Fruit fly (Drosophila melanogaster) whole organism, embryonic: ENCODE data around the gene Cwc25.

Experiments
- Atf6 ChIP-seq: fragments of 200-800 bp; sonication (Bioruptor generic); IDR thresholded peaks from 2 replicates; pipeline ENCODE4 v1.3.6; 2022; ENCODE audit warnings: missing biosample characterization, missing genetic modification characterization
- CG10147 ChIP-seq: fragments of 200-800 bp; sonication (Bioruptor generic); optimal IDR thresholded peaks from 2 replicates; lab custom pipeline; 2019; ENCODE audit warnings: missing biosample characterization, mild to moderate bottlenecking, missing genetic modification characterization, moderate library complexity
- CG12299 ChIP-seq: fragments of 200-800 bp; sonication (Bioruptor generic); optimal IDR thresholded peaks from 2 replicates; lab custom pipeline; 2018; ENCODE audit warnings: missing biosample characterization, mild to moderate bottlenecking, missing genetic modification characterization
- CG12769 ChIP-seq: fragments of 200-800 bp; sonication (Bioruptor generic); optimal IDR thresholded peaks from 2 replicates; lab custom pipeline; 2019; ENCODE audit warnings: missing biosample characterization, mild to moderate bottlenecking, missing genetic modification characterization, moderate library complexity
- CG1529 ChIP-seq: fragments of 200-800 bp; sonication (Bioruptor generic); optimal IDR thresholded peaks from 3 replicates; lab custom pipeline; 2018; ENCODE audit warnings: missing biosample characterization, missing genetic modification characterization
- CG17568 ChIP-seq: fragments of 200-800 bp; sonication (Bioruptor generic); optimal IDR thresholded peaks from 2 replicates; lab custom pipeline; 2018; ENCODE audit warnings: missing biosample characterization, mild to moderate bottlenecking, missing genetic modification characterization, moderate library complexity
- CG17912 ChIP-seq: fragments of 200-800 bp; sonication (Bioruptor generic); optimal IDR thresholded peaks from 2 replicates; lab custom pipeline; 2018; ENCODE audit warnings: missing biosample characterization, mild to moderate bottlenecking, missing genetic modification characterization
- CG1792 ChIP-seq: fragments of 200-800 bp; sonication (Bioruptor generic); optimal IDR thresholded peaks from 2 replicates; lab custom pipeline; 2016; ENCODE audit warnings: missing biosample characterization, missing genetic modification characterization
- CG18262 ChIP-seq: fragments of 200-800 bp; optimal IDR thresholded peaks from 3 replicates; lab custom pipeline; 2019; ENCODE audit warnings: missing biosample characterization, mild to moderate bottlenecking, missing genetic modification characterization, moderate library complexity
- CG2116 ChIP-seq: fragments of 200-800 bp; sonication (Bioruptor generic); optimal IDR thresholded peaks from 3 replicates; lab custom pipeline; 2018; ENCODE audit warnings: missing biosample characterization, mild to moderate bottlenecking, missing genetic modification characterization
- CG2678 ChIP-seq: fragments of 200-800 bp; sonication (Bioruptor generic); optimal IDR thresholded peaks from 3 replicates; lab custom pipeline; 2019; ENCODE audit warnings: missing biosample characterization, mild to moderate bottlenecking, missing genetic modification characterization, moderate library complexity
- CG2712 ChIP-seq: fragments of 200-800 bp; optimal IDR thresholded peaks from 3 replicates; lab custom pipeline; 2019; ENCODE audit warnings: missing biosample characterization, mild to moderate bottlenecking, missing genetic modification characterization, moderate library complexity
- CG3065 ChIP-seq: fragments of 200-800 bp; sonication (Bioruptor generic); optimal IDR thresholded peaks from 2 replicates; lab custom pipeline; 2016; ENCODE audit warnings: missing biosample characterization, missing genetic modification characterization
- CG33213 ChIP-seq: fragments of 200-800 bp; sonication (Bioruptor generic); optimal IDR thresholded peaks from 3 replicates; lab custom pipeline; 2016; ENCODE audit warnings: missing biosample characterization, missing genetic modification characterization
- CG34376 ChIP-seq: fragments of 200-800 bp; sonication (Bioruptor generic); optimal IDR thresholded peaks from 2 replicates; lab custom pipeline; 2018; ENCODE audit warnings: missing biosample characterization, mild to moderate bottlenecking, missing genetic modification characterization
- CG4424 ChIP-seq: fragments of 200-800 bp; sonication (Bioruptor generic); optimal IDR thresholded peaks from 3 replicates; lab custom pipeline; 2016; ENCODE audit warnings: missing biosample characterization, missing genetic modification characterization
- CG4617 ChIP-seq: fragments of 200-800 bp; sonication (Bioruptor generic); optimal IDR thresholded peaks from 3 replicates; lab custom pipeline; 2016; ENCODE audit warnings: missing biosample characterization, missing genetic modification characterization, borderline replicate concordance
- CG7745 ChIP-seq: fragments of 200-800 bp; sonication (Bioruptor generic); optimal IDR thresholded peaks from 2 replicates; lab custom pipeline; 2018; ENCODE audit warnings: missing biosample characterization, mild to moderate bottlenecking, missing genetic modification characterization, moderate library complexity
- CG8089 ChIP-seq: fragments of 200-800 bp; sonication (Bioruptor generic); optimal IDR thresholded peaks from 3 replicates; lab custom pipeline; 2016; ENCODE audit warnings: missing biosample characterization, missing genetic modification characterization
- CHES-1-like ChIP-seq: fragments of 200-800 bp; sonication (Bioruptor generic); optimal IDR thresholded peaks from 2 replicates; lab custom pipeline; 2016; ENCODE audit warnings: missing biosample characterization, missing genetic modification characterization
- Dfd ChIP-seq, 2 experiments: fragments of >200 bp; optimal IDR thresholded peaks; 2 replicates each; lab custom pipeline; 2017; ENCODE audit warnings: missing biosample characterization in 2 of 2, missing genetic modification characterization in 2 of 2
- ERR ChIP-seq: fragments of 200-800 bp; sonication (Bioruptor generic); optimal IDR thresholded peaks from 2 replicates; lab custom pipeline; 2016; ENCODE audit warnings: missing biosample characterization, missing genetic modification characterization
- H2.0 ChIP-seq: fragments of 200-800 bp; sonication (Bioruptor generic); IDR thresholded peaks from 2 replicates; pipeline ENCODE4 v1.3.6; 2022; ENCODE audit warnings: missing biosample characterization, missing genetic modification characterization
- Hr51 ChIP-seq, 2 experiments: fragments of 200-800 bp; sonication (Bioruptor generic); optimal IDR thresholded peaks; 2 replicates in 1 of 2; 3 replicates in 1 of 2; lab custom pipeline; 2016 to 2018; ENCODE audit warnings: missing biosample characterization in 2 of 2, missing genetic modification characterization in 2 of 2, mild to moderate bottlenecking in 1 of 2, moderate library complexity in 1 of 2
- Oaz ChIP-seq: fragments of 200-800 bp; sonication (Bioruptor generic); IDR thresholded peaks from 2 replicates; pipeline ENCODE4 v1.3.6; 2022; ENCODE audit warnings: missing biosample characterization, missing genetic modification characterization
- Opbp ChIP-seq: fragments of 200-800 bp; sonication (Bioruptor generic); IDR thresholded peaks from 3 replicates; pipeline ENCODE4 v1.3.6; 2022; ENCODE audit warnings: missing biosample characterization, missing genetic modification characterization; ENCODE audit not compliant: partially characterized antibody
- Ptx1 ChIP-seq: fragments of 200-800 bp; sonication (Bioruptor generic); IDR thresholded peaks from 2 replicates; pipeline ENCODE4 v1.3.6; 2022; ENCODE audit warnings: missing biosample characterization, missing genetic modification characterization
- TFAM ChIP-seq: fragments of 200-800 bp; sonication (Bioruptor generic); optimal IDR thresholded peaks from 2 replicates; lab custom pipeline; 2017; ENCODE audit warnings: missing biosample characterization, missing genetic modification characterization, inconsistent platforms
- aop ChIP-seq: fragments of 200-800 bp; sonication (Bioruptor generic); IDR thresholded peaks from 2 replicates; pipeline ENCODE4 v1.3.6; 2022; ENCODE audit warnings: missing biosample characterization, missing genetic modification characterization
- cg ChIP-seq: fragments of 200-800 bp; sonication (Bioruptor generic); optimal IDR thresholded peaks from 3 replicates; lab custom pipeline; 2019; ENCODE audit warnings: missing biosample characterization, mild to moderate bottlenecking, missing genetic modification characterization, moderate library complexity
- ci ChIP-seq: fragments of 200-800 bp; sonication (Bioruptor generic); IDR thresholded peaks from 3 replicates; pipeline ENCODE4 v1.3.6; 2022; ENCODE audit warnings: missing biosample characterization, missing genetic modification characterization
- crc ChIP-seq: fragments of 200-800 bp; sonication (Bioruptor generic); optimal IDR thresholded peaks from 2 replicates; lab custom pipeline; 2016; ENCODE audit warnings: missing biosample characterization, missing genetic modification characterization
- crp ChIP-seq, 2 experiments: fragments of 200-800 bp; sonication (Bioruptor generic); optimal IDR thresholded peaks; 2 replicates in 1 of 2; 3 replicates in 1 of 2; lab custom pipeline; 2017; ENCODE audit warnings: missing biosample characterization in 2 of 2, missing genetic modification characterization in 2 of 2, mild to moderate bottlenecking in 1 of 2, moderate library complexity in 1 of 2
- dmrt99B ChIP-seq: fragments of 200-800 bp; sonication (Bioruptor generic); optimal IDR thresholded peaks from 2 replicates; lab custom pipeline; 2018; ENCODE audit warnings: missing biosample characterization, mild to moderate bottlenecking, missing genetic modification characterization, moderate library complexity
- fd64A ChIP-seq: fragments of 200-800 bp; sonication (Bioruptor generic); optimal IDR thresholded peaks from 3 replicates; lab custom pipeline; 2018; ENCODE audit warnings: missing biosample characterization, mild to moderate bottlenecking, missing genetic modification characterization
- ftz-f1 ChIP-seq: fragments of 200-800 bp; sonication (Bioruptor generic); optimal IDR thresholded peaks from 2 replicates; lab custom pipeline; 2016; ENCODE audit warnings: missing biosample characterization, missing genetic modification characterization
- gsb ChIP-seq: fragments of 200-800 bp; sonication (Bioruptor generic); IDR thresholded peaks from 2 replicates; pipeline ENCODE4 v1.3.6; 2022; ENCODE audit warnings: missing biosample characterization, missing genetic modification characterization
- ham ChIP-seq: fragments of 200-800 bp; sonication (Bioruptor generic); IDR thresholded peaks from 2 replicates; pipeline ENCODE4 v1.3.6; 2022; ENCODE audit warnings: missing biosample characterization, missing genetic modification characterization
- hth ChIP-seq: fragments of >200 bp; optimal IDR thresholded peaks from 2 replicates; lab custom pipeline; 2017; ENCODE audit warnings: inconsistent platforms
- jigr1 ChIP-seq: fragments of 200-800 bp; sonication (Bioruptor generic); IDR thresholded peaks from 3 replicates; pipeline ENCODE4 v1.3.6; 2022; ENCODE audit warnings: missing biosample characterization, missing genetic modification characterization
- jing ChIP-seq: fragments of 200-800 bp; sonication (Bioruptor generic); optimal IDR thresholded peaks from 2 replicates; lab custom pipeline; 2018; ENCODE audit warnings: missing biosample characterization, mild to moderate bottlenecking, missing genetic modification characterization
- kay ChIP-seq: fragments of 200-800 bp; sonication (Bioruptor generic); optimal IDR thresholded peaks from 2 replicates; lab custom pipeline; 2016; ENCODE audit warnings: missing biosample characterization, missing genetic modification characterization
- kni ChIP-seq: fragments of 200-800 bp; sonication (Bioruptor generic); optimal IDR thresholded peaks from 3 replicates; lab custom pipeline; 2017; ENCODE audit warnings: mild to moderate bottlenecking, missing biosample characterization, missing genetic modification reagents, missing genetic modification characterization
- nerfin-1 ChIP-seq: fragments of 200-800 bp; sonication (Bioruptor generic); optimal IDR thresholded peaks from 3 replicates; lab custom pipeline; 2019; ENCODE audit warnings: missing biosample characterization, mild to moderate bottlenecking, missing genetic modification characterization, moderate library complexity
- prd ChIP-seq, 3 experiments: fragments of >200 bp in 2 of 3; fragments of 200-800 bp in 1 of 3; sonication (Bioruptor generic) in 1 of 3; optimal IDR thresholded peaks in 2 of 3; IDR thresholded peaks in 1 of 3; 2 replicates in 2 of 3; 3 replicates in 1 of 3; pipeline versions ENCODE4 v1.3.6 to Lab custom; 2017 to 2022; ENCODE audit warnings: missing biosample characterization in 1 of 3, missing genetic modification characterization in 1 of 3
- ro ChIP-seq: fragments of 200-800 bp; sonication (Bioruptor generic); IDR thresholded peaks from 2 replicates; pipeline ENCODE4 v1.3.6; 2022; ENCODE audit warnings: missing biosample characterization, missing genetic modification characterization
- stwl ChIP-seq: fragments of 200-800 bp; sonication (Bioruptor generic); optimal IDR thresholded peaks from 3 replicates; lab custom pipeline; 2018; ENCODE audit warnings: missing biosample characterization, mild to moderate bottlenecking, missing genetic modification characterization, moderate library complexity
- vnd ChIP-seq: fragments of 200-800 bp; sonication (Bioruptor generic); IDR thresholded peaks from 3 replicates; pipeline ENCODE4 v1.3.6; 2022; ENCODE audit warnings: missing biosample characterization, missing genetic modification characterization; ENCODE audit not compliant: partially characterized antibody

The Cwc25 gene

DNA sequence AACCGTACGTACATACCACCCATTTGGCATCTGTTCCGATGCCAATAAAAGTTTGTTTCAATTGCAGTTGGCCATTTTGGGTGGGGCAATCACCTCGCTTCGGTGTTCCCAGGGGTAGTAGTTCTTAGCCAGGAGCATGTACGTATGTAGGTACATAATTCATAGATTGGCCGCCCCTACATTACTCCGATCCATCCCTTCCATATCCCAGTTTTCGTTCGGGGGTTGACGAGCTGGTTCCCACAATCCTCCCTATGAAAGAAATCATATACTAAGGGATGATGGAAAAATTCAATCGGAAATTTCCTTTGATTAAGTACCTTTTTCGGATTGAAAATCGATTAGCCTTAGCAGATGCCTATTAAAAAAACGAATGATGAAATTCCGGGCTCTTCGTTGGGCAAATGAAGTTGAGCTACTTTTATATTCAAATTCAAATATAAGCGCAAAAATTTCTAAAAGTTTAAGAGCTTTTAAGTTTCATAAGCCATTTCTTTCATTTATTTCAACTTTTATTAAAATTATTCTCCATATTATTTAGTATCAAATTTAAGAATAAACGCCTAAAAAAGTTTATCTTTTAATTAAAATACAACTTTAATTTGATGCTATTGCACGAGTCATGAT, 13.1 kb downstream of the Cwc25 start (continued):
- no peak for TF ChIP-seq CG7745
- no peak for TF ChIP-seq cg
- TF ChIP-seq nerfin-1 (tag; lab: Kevin White, UChicago), result peak; percentile 8
- TF ChIP-seq Atf6, result peak; percentile 28; the same call in 1 of the 2 replicates
- TF ChIP-seq CG1529, result no peak
- no peak for TF ChIP-seq CG17912
- TF ChIP-seq kni (GFP tag; lab: Kevin White, UChicago), result peak; percentile 48
- no peak for TF ChIP-seq prd (optimal IDR thresholded peaks at IDR 0.05; lab: Kevin White, UChicago)
- TF ChIP-seq prd (GFP tag; IDR thresholded peaks at IDR 0.05; lab: Robert Waterston, UW), result no peak
- TF ChIP-seq gsb (GFP tag; lab: Robert Waterston, UW), result no peak

DNA sequence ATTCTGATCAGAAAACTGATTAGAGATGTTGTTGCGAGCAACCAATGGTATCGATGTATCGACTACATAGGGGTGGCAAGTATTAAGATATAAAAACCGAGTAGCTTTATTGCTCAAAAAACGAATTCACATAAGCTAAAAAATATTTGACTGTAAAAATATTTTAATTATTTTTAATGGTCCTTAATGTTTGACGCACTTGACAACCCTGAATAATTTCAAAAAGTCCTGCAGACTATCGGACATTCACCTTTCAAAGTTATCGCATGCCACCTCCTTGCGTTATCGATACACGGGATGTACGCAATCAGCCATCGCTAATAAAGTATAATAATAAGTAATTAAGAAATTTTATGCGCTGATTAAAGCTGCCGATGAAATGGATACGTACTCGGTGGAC, 14.8 kb downstream of the Cwc25 start, which contains the start of the genes HemK2, Snapin and Tnpo-SR:
TSS of gene HemK2 (minus strand) at position 24 of the 400 bp plus-strand sequence.
TSS of gene Snapin (minus strand) at position 24 of the 400 bp plus-strand sequence.
TSS of gene Tnpo-SR (plus strand) at position 271 of the 400 bp plus-strand sequence.
- TF ChIP-seq CG4617 (GFP tag; lab: Kevin White, UChicago), result peak; percentile 89
- peak; percentile 90 for TF ChIP-seq CG4424 (GFP tag; lab: Kevin White, UChicago)
- TF ChIP-seq ham (GFP tag; lab: Robert Waterston, UW), result peak; percentile 47; the same call in 1 of the 2 replicates
- TF ChIP-seq ftz-f1, result peak; percentile 22
- TF ChIP-seq CG10147 (GFP tag; lab: Kevin White, UChicago), result peak; percentile 92
- TF ChIP-seq H2.0 (GFP tag; lab: Robert Waterston, UW), result peak; percentile 93
- TF ChIP-seq hth (lab: Kevin White, UChicago), result no peak
- peak; percentile 68 for TF ChIP-seq CG1792 (GFP tag; lab: Kevin White, UChicago)
- peak; percentile 92 for TF ChIP-seq CG2116
- TF ChIP-seq cg, result no peak
- no peak for TF ChIP-seq Dfd (GFP tag; optimal IDR thresholded peaks at IDR 0.05; lab: Kevin White, UChicago)
- peak; percentile 93 for TF ChIP-seq CG2678 (tag; lab: Kevin White, UChicago)
- peak; percentile 89 for TF ChIP-seq CG33213 (GFP tag; lab: Kevin White, UChicago)
- TF ChIP-seq CG12299, result peak; percentile 90
- TF ChIP-seq vnd, result peak; percentile 94
- TF ChIP-seq CG12769 (tag; lab: Kevin White, UChicago), result peak; percentile 90
- peak; percentile 24 for TF ChIP-seq fd64A (GFP tag; lab: Kevin White, UChicago)
- no peak for TF ChIP-seq TFAM (GFP tag; lab: Kevin White, UChicago)
- TF ChIP-seq jing (GFP tag; lab: Kevin White, UChicago), result no peak
- TF ChIP-seq Hr51 (GFP tag; optimal IDR thresholded peaks at IDR 0.05; lab: Kevin White, UChicago), result peak; percentile 85
- TF ChIP-seq jigr1 (GFP tag; lab: Robert Waterston, UW), result no peak; the same call in 2 of the 3 replicates
- TF ChIP-seq CG8089 (GFP tag; lab: Kevin White, UChicago), result peak; percentile 51
- peak; percentile 96 for TF ChIP-seq Ptx1 (GFP tag; lab: Robert Waterston, UW)
- TF ChIP-seq CG18262 (tag; lab: Kevin White, UChicago), result peak; percentile 89
- peak; percentile 64 for TF ChIP-seq kay (GFP tag; lab: Kevin White, UChicago)
- peak; percentile 83 for TF ChIP-seq aop (GFP tag; lab: Robert Waterston, UW)
- peak; percentile 91 for TF ChIP-seq Oaz
- peak; percentile 86 for TF ChIP-seq Opbp (GFP tag; lab: Robert Waterston, UW)
- TF ChIP-seq ro (GFP tag; lab: Robert Waterston, UW), result peak; percentile 60
- TF ChIP-seq CG34376, result peak; percentile 92
- peak; percentile 77 for TF ChIP-seq stwl (tag; lab: Kevin White, UChicago)
- TF ChIP-seq crp (GFP tag; optimal IDR thresholded peaks at IDR 0.05; lab: Kevin White, UChicago), result peak in 1 of 2 experiments; percentile 63
- peak; percentile 81 for TF ChIP-seq ERR (GFP tag; lab: Kevin White, UChicago)
- TF ChIP-seq CG2712, result peak; percentile 95
- peak; percentile 94 for TF ChIP-seq ci (GFP tag; lab: Robert Waterston, UW)
- peak; percentile 88 for TF ChIP-seq dmrt99B (tag; lab: Kevin White, UChicago)
- peak; percentile 63 for TF ChIP-seq crc (GFP tag; lab: Kevin White, UChicago)
- TF ChIP-seq CG17568 (GFP tag; lab: Kevin White, UChicago), result peak; percentile 76
- peak; percentile 85 for TF ChIP-seq CHES-1-like (GFP tag; lab: Kevin White, UChicago)
- TF ChIP-seq CG3065 (GFP tag; lab: Kevin White, UChicago), result peak; percentile 89
